Worm (Caenorhabditis elegans): Measurements from ENCODE around the gene lgg-2.

DNA sequence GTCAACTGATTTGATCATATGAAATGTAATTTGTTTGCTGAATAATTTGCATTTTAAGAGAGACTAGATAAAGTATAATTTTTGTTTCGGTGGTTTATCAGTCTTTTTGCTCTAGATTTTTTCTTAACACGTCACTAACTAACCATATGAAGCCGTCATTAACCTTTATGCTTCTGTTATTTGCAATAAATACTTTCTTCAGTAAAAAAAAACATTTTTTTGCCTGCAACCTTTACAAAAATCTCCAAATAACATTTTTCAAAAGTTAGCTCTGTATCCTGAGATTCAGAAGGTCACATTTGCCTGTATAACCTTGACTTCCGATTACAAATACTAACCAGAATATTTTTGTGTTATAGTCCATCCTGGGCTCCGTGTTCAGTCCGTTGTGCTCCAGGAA is 35.1 kb upstream of the lgg-2 start:
- TF ChIP-seq hlh-8 (tag; optimal IDR thresholded peaks at IDR 0.05) (no peak), Y22D7AL.16 (tag; optimal IDR thresholded peaks at IDR 0.05) (no peak), che-1 (tag; optimal IDR thresholded peaks at IDR 0.05) (no peak)

Data from whole organism, late embryonic.